Worm (Caenorhabditis elegans): ENCODE measurements around the gene cpd-2.
"Not testable (repeated sequence)": the region's sequence is repeated elsewhere in the genome, so short reads cannot be mapped to it uniquely, and the experiment has no call there.

Gene cpd-2

DNA sequence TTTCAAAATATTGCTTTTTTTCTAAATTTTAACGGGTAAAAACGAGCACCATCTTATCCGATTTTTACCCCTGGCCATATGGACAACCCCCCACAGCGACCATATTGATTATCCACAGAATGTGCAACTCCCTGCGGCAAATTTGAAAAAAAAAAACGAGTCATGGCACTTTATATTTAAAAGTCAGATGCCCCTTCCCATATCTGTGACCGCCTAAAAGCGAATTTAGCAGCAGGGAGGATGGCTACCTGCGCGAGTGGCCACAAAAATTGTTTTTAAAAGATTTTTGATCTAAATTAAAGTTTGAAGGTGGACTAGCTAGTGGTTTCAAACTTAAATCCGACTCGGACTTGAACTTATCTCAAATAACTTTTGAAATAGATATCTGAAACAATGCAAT is 6.7 kb downstream of the cpd-2 start (continued):
- peak; percentile 74 for TF ChIP-seq mbf-1 (tag; optimal IDR thresholded peaks at IDR 0.05)
- peak; percentile 99 for TF ChIP-seq nhr-21 (tag; optimal IDR thresholded peaks at IDR 0.05)
- peak; percentile 78 for TF ChIP-seq nhr-12 (tag; optimal IDR thresholded peaks at IDR 0.05)
- TF ChIP-seq mdl-1 (tag; optimal IDR thresholded peaks at IDR 0.05), result peak; percentile 87 to 96
- peak; percentile 98 for TF ChIP-seq nhr-10 (tag; optimal IDR thresholded peaks at IDR 0.05)
- peak; percentile 81 for TF ChIP-seq ceh-16 (tag; optimal IDR thresholded peaks at IDR 0.05)
- TF ChIP-seq R02D3.7 (tag; optimal IDR thresholded peaks at IDR 0.05), result peak; percentile 82
- TF ChIP-seq ama-1 (optimal IDR thresholded peaks at IDR 0.05), result peak; percentile 47
- peak; percentile 43 for TF ChIP-seq nhr-11 (tag; optimal IDR thresholded peaks at IDR 0.05)
- peak; percentile 73 for TF ChIP-seq unc-39 (tag; optimal IDR thresholded peaks at IDR 0.05)
- peak; percentile 97 for TF ChIP-seq fos-1 (tag; optimal IDR thresholded peaks at IDR 0.05)
- TF ChIP-seq lin-11 (tag; optimal IDR thresholded peaks at IDR 0.05), result peak; percentile 97
- TF ChIP-seq elt-1 (tag; optimal IDR thresholded peaks at IDR 0.05), result no peak
- peak; percentile 98 for TF ChIP-seq nhr-237 (tag; optimal IDR thresholded peaks at IDR 0.05)
- peak; percentile 75 for TF ChIP-seq unc-62 (GFP tag; optimal IDR thresholded peaks at IDR 0.05)
- peak; percentile 76 for TF ChIP-seq dmd-4 (tag; optimal IDR thresholded peaks at IDR 0.05)
- peak; percentile 96 for TF ChIP-seq mab-5 (tag; optimal IDR thresholded peaks at IDR 0.05)
- TF ChIP-seq gmeb-1 (tag; optimal IDR thresholded peaks at IDR 0.05), result peak; percentile 93
- peak; percentile 98 for TF ChIP-seq zag-1 (tag; optimal IDR thresholded peaks at IDR 0.05)
- no peak for TF ChIP-seq nhr-23 (tag; optimal IDR thresholded peaks at IDR 0.05)
- peak; percentile 66 for TF ChIP-seq ztf-11 (tag; optimal IDR thresholded peaks at IDR 0.05)
- peak; percentile 90 for TF ChIP-seq skn-1 (tag; optimal IDR thresholded peaks at IDR 0.05)
- peak; percentile 76 for TF ChIP-seq ZK546.5 (tag; optimal IDR thresholded peaks at IDR 0.05)
- peak; percentile 98 for TF ChIP-seq lin-13 (GFP tag; optimal IDR thresholded peaks at IDR 0.05)
- TF ChIP-seq crh-2 (tag; optimal IDR thresholded peaks at IDR 0.05), result peak; percentile 99
- TF ChIP-seq peb-1 (tag; optimal IDR thresholded peaks at IDR 0.05), result no peak
- TF ChIP-seq lin-39 (tag; optimal IDR thresholded peaks at IDR 0.05), result peak; percentile 91

DNA sequence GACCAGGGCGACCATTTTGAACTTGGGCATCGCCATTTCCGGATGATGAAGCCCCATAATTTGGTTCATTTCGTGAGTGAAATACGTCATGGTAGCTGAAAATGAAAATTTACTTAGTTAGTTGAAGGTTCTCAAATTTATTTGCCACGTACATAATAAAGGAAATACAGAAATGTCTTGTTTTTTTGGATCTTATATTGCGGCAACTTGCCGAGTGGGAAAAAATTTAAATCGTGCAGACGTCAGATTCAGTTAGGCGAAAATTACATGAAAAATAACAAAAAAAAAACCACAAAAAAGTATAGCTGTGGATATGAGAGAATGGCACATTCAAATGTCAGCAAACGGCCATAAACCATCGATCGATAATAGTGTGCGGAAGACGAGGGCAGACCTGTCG is 9.2 kb downstream of the cpd-2 start, which contains the start of gene T27A8.2:
Gene T27A8.2 (minus strand): TSS at position 101 of the 400 bp plus-strand sequence.
- TF ChIP-seq sma-9 (GFP tag; optimal IDR thresholded peaks at IDR 0.05) (no peak), sma-9 (tag; optimal IDR thresholded peaks at IDR 0.05) (no peak), lin-11 (tag; optimal IDR thresholded peaks at IDR 0.05) (no peak), ceh-82 (tag; optimal IDR thresholded peaks at IDR 0.05) (no peak), ztf-11 (tag; optimal IDR thresholded peaks at IDR 0.05) (no peak), lsy-2 (tag; optimal IDR thresholded peaks at IDR 0.05) (no peak), unc-39 (tag; optimal IDR thresholded peaks at IDR 0.05) (no peak), nhr-25 (tag; optimal IDR thresholded peaks at IDR 0.05) (no peak), ceh-16 (tag; optimal IDR thresholded peaks at IDR 0.05) (no peak), nhr-237 (tag; optimal IDR thresholded peaks at IDR 0.05) (no peak), skn-1 (tag; optimal IDR thresholded peaks at IDR 0.05) (no peak), sem-4 (tag; optimal IDR thresholded peaks at IDR 0.05) (no peak)

DNA sequence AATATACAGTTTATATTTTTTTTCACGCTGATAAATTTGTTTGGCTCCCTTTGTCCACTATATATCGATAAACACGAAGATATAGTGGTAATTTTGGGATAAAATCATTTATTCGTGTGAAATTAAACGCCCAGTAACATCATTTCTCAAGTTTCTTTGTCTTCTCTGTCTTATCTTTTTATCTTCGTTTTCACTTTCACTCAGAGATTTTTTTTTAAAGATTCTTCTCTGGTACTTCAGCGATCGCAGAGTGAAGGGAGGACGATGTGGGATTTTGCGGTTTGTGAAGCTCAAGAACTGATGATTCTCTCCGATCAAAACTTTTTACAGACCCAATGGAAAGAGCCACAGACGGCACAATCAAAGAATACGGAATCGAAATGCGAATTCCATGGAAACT is 12.7 kb downstream of the cpd-2 start, which contains the start of gene T27A8.3:
Gene T27A8.3 (plus strand): TSS at position 301 of the 400 bp plus-strand sequence.
- not testable (repeated sequence) for TF ChIP-seq nhr-77, elt-3, nhr-25 (tag; optimal IDR thresholded peaks at IDR 0.05)

DNA sequence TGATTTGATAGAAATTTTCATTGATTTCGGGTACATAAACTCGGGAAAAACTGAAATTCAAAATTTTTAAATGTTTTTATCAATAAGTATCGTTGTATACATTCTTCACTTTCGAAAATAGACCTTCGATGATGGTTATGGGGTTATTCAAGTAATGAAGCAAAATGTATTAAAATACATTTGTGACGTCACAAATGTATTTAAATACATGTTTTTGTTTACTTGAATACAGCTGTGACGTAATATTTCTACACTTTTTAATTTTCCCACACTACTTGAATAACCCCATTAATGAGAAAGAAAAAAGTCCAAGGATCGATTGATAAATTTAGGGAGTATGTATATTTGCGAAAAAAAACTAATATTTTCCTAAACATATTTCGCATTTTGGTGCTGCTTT is 18.3 kb downstream of the cpd-2 start:
- TF ChIP-seq skn-1 (tag; optimal IDR thresholded peaks at IDR 0.05) (no peak), alr-1 (tag; optimal IDR thresholded peaks at IDR 0.05) (no peak), nhr-12 (tag; optimal IDR thresholded peaks at IDR 0.05) (no peak), fos-1 (tag; optimal IDR thresholded peaks at IDR 0.05) (no peak), egl-27 (tag; optimal IDR thresholded peaks at IDR 0.05) (no peak), nhr-77 (tag; optimal IDR thresholded peaks at IDR 0.05) (no peak), lin-39 (tag; optimal IDR thresholded peaks at IDR 0.05) (no peak), lin-11 (tag; optimal IDR thresholded peaks at IDR 0.05) (no peak), Y55F3AM.14 (GFP tag; optimal IDR thresholded peaks at IDR 0.05) (no peak), gmeb-1 (tag; optimal IDR thresholded peaks at IDR 0.05) (no peak), elt-1 (tag; optimal IDR thresholded peaks at IDR 0.05) (no peak), aly-2 (tag; optimal IDR thresholded peaks at IDR 0.05) (no peak)

Data from whole organism, L2 larva.